Fruit fly (Drosophila melanogaster) whole organism, embryonic: Measurements from ENCODE around the gene mRpS26.

Experiments
- B-H2 ChIP-seq: fragments of 200-800 bp; sonication (Bioruptor generic); optimal IDR thresholded peaks from 2 replicates; lab custom pipeline; 2018; ENCODE audit warnings: missing biosample characterization, mild to moderate bottlenecking, missing genetic modification characterization
- CG10209 ChIP-seq: fragments of 200-800 bp; sonication (Bioruptor generic); optimal IDR thresholded peaks from 3 replicates; lab custom pipeline; 2017; ENCODE audit warnings: missing biosample characterization, mild to moderate bottlenecking, missing genetic modification characterization, missing genetic modification reagents
- CG11696 ChIP-seq: fragments of 200-800 bp; sonication (Bioruptor generic); IDR thresholded peaks from 2 replicates; pipeline ENCODE4 v1.3.6; 2022; ENCODE audit warnings: missing biosample characterization, missing genetic modification characterization
- CG12659 ChIP-seq: fragments of 200-800 bp; sonication (Bioruptor generic); optimal IDR thresholded peaks from 3 replicates; lab custom pipeline; 2017; ENCODE audit warnings: mild to moderate bottlenecking, missing biosample characterization, missing genetic modification reagents, missing genetic modification characterization
- CG13287 ChIP-seq: fragments of 200-800 bp; sonication (Bioruptor generic); IDR thresholded peaks from 2 replicates; pipeline ENCODE4 v1.3.6; 2022; ENCODE audit warnings: missing biosample characterization, missing genetic modification characterization; ENCODE audit not compliant: partially characterized antibody
- CG14667 ChIP-seq: fragments of 200-800 bp; sonication (Bioruptor generic); IDR thresholded peaks from 2 replicates; pipeline ENCODE4 v1.3.6; 2022; ENCODE audit warnings: missing biosample characterization, missing genetic modification characterization
- CG15479 ChIP-seq: fragments of 200-800 bp; sonication (Bioruptor generic); optimal IDR thresholded peaks from 3 replicates; lab custom pipeline; 2019; ENCODE audit warnings: missing biosample characterization, mild to moderate bottlenecking, missing genetic modification characterization, moderate library complexity
- CG1603 ChIP-seq: fragments of 200-800 bp; sonication (Bioruptor generic); optimal IDR thresholded peaks from 2 replicates; lab custom pipeline; 2019; ENCODE audit warnings: missing biosample characterization, mild to moderate bottlenecking, missing genetic modification characterization, moderate library complexity
- CG16815 ChIP-seq: fragments of 200-800 bp; sonication (Bioruptor generic); optimal IDR thresholded peaks from 3 replicates; lab custom pipeline; 2017; ENCODE audit warnings: missing biosample characterization, mild to moderate bottlenecking, missing genetic modification characterization
- CG2116 ChIP-seq: fragments of 200-800 bp; sonication (Bioruptor generic); optimal IDR thresholded peaks from 3 replicates; lab custom pipeline; 2018; ENCODE audit warnings: missing biosample characterization, mild to moderate bottlenecking, missing genetic modification characterization
- CG30020 ChIP-seq: fragments of 200-800 bp; optimal IDR thresholded peaks from 2 replicates; lab custom pipeline; 2019; ENCODE audit warnings: missing biosample characterization, mild to moderate bottlenecking, missing genetic modification characterization, moderate library complexity
- CG32532 ChIP-seq: fragments of 200-800 bp; sonication (Bioruptor generic); IDR thresholded peaks from 2 replicates; pipeline ENCODE4 v1.3.6; 2022; ENCODE audit warnings: missing biosample characterization, missing genetic modification characterization
- CG3281 ChIP-seq: fragments of 200-800 bp; sonication (Bioruptor generic); optimal IDR thresholded peaks from 3 replicates; lab custom pipeline; 2017; ENCODE audit warnings: missing biosample characterization, mild to moderate bottlenecking, missing genetic modification characterization
- CG34224 ChIP-seq: fragments of 200-800 bp; sonication (Bioruptor generic); IDR thresholded peaks from 3 replicates; pipeline ENCODE4 v1.3.6; 2022; ENCODE audit warnings: missing biosample characterization, missing genetic modification characterization; ENCODE audit not compliant: partially characterized antibody
- CG43689 ChIP-seq: fragments of 200-800 bp; sonication (Bioruptor generic); IDR thresholded peaks from 2 replicates; pipeline ENCODE4 v1.3.6; 2022; ENCODE audit warnings: missing biosample characterization, missing genetic modification characterization
- CG7372 ChIP-seq: fragments of 200-800 bp; sonication (Bioruptor generic); IDR thresholded peaks from 2 replicates; pipeline ENCODE4 v1.3.6; 2022; ENCODE audit warnings: missing biosample characterization, missing genetic modification characterization
- CG7839 ChIP-seq: fragments of 200-800 bp; sonication (Bioruptor generic); optimal IDR thresholded peaks from 3 replicates; lab custom pipeline; 2018; ENCODE audit warnings: missing biosample characterization, mild to moderate bottlenecking, missing genetic modification characterization, moderate library complexity
- CG8290 ChIP-seq, 3 experiments: fragments of 200-800 bp; sonication (Bioruptor generic); optimal IDR thresholded peaks; 2 replicates each; lab custom pipeline; 2016 to 2019; ENCODE audit warnings: missing biosample characterization in 3 of 3, missing genetic modification characterization in 3 of 3, mild to moderate bottlenecking in 2 of 3, moderate library complexity in 1 of 3
- CG9437 ChIP-seq: fragments of 200-800 bp; sonication (Bioruptor generic); optimal IDR thresholded peaks from 2 replicates; lab custom pipeline; 2018; ENCODE audit warnings: missing biosample characterization, mild to moderate bottlenecking, missing genetic modification characterization
- CG9797 ChIP-seq: fragments of 200-800 bp; sonication (Bioruptor generic); optimal IDR thresholded peaks from 3 replicates; lab custom pipeline; 2018; ENCODE audit warnings: missing biosample characterization, mild to moderate bottlenecking, missing genetic modification characterization
- CTCF ChIP-seq: fragments of 200-800 bp; sonication (Bioruptor generic); optimal IDR thresholded peaks from 2 replicates; lab custom pipeline; 2017; ENCODE audit warnings: missing biosample characterization, mild to moderate bottlenecking, missing genetic modification characterization, moderate library complexity
- CrebB ChIP-seq: fragments of 200-800 bp; sonication (Bioruptor generic); optimal IDR thresholded peaks from 3 replicates; lab custom pipeline; 2018; ENCODE audit warnings: missing biosample characterization, mild to moderate bottlenecking, missing genetic modification characterization
- D ChIP-seq, 2 experiments: fragments of 200-800 bp in 1 of 2; fragments of >200 bp in 1 of 2; sonication (Bioruptor generic) in 1 of 2; optimal IDR thresholded peaks; 2 replicates in 1 of 2; 3 replicates in 1 of 2; lab custom pipeline; 2017; ENCODE audit warnings: mild to moderate bottlenecking in 1 of 2, missing biosample characterization in 1 of 2, missing genetic modification characterization in 1 of 2, missing genetic modification reagents in 1 of 2
- Fer3 ChIP-seq: fragments of 200-800 bp; sonication (Bioruptor generic); optimal IDR thresholded peaks from 2 replicates; lab custom pipeline; 2018; ENCODE audit warnings: missing biosample characterization, mild to moderate bottlenecking, missing genetic modification characterization, moderate library complexity
- HLH3B ChIP-seq: fragments of 200-800 bp; sonication (Bioruptor generic); IDR thresholded peaks from 2 replicates; pipeline ENCODE4 v1.3.6; 2022; ENCODE audit warnings: missing biosample characterization, missing genetic modification characterization
- Hey ChIP-seq: fragments of 200-800 bp; sonication (Bioruptor generic); optimal IDR thresholded peaks from 3 replicates; lab custom pipeline; 2018; ENCODE audit warnings: missing biosample characterization, mild to moderate bottlenecking, missing genetic modification characterization
- HmgZ ChIP-seq: fragments of 200-800 bp; sonication (Bioruptor generic); optimal IDR thresholded peaks from 2 replicates; lab custom pipeline; 2018; ENCODE audit warnings: missing biosample characterization, mild to moderate bottlenecking, missing genetic modification characterization
- Hmr ChIP-seq: fragments of 200-800 bp; sonication (Bioruptor generic); optimal IDR thresholded peaks from 3 replicates; lab custom pipeline; 2017; ENCODE audit warnings: mild to moderate bottlenecking, missing biosample characterization, missing genetic modification reagents, missing genetic modification characterization
- Neu2 ChIP-seq: fragments of 200-800 bp; sonication (Bioruptor generic); optimal IDR thresholded peaks from 3 replicates; lab custom pipeline; 2016; ENCODE audit warnings: missing biosample characterization, missing genetic modification characterization, borderline replicate concordance
- Nf-YC ChIP-seq: fragments of 200-800 bp; optimal IDR thresholded peaks from 3 replicates; lab custom pipeline; 2019; ENCODE audit warnings: missing biosample characterization, mild to moderate bottlenecking, missing genetic modification characterization, moderate library complexity
- Opbp ChIP-seq: fragments of 200-800 bp; sonication (Bioruptor generic); IDR thresholded peaks from 3 replicates; pipeline ENCODE4 v1.3.6; 2022; ENCODE audit warnings: missing biosample characterization, missing genetic modification characterization; ENCODE audit not compliant: partially characterized antibody
- Sry-δ ChIP-seq: fragments of 200-800 bp; sonication (Bioruptor generic); optimal IDR thresholded peaks from 2 replicates; lab custom pipeline; 2016; ENCODE audit warnings: missing biosample characterization, missing genetic modification characterization
- TFAM ChIP-seq: fragments of 200-800 bp; sonication (Bioruptor generic); optimal IDR thresholded peaks from 2 replicates; lab custom pipeline; 2017; ENCODE audit warnings: missing biosample characterization, missing genetic modification characterization, inconsistent platforms
- Xrp1 ChIP-seq: fragments of 200-800 bp; sonication (Bioruptor generic); IDR thresholded peaks from 2 replicates; pipeline ENCODE4 v1.3.6; 2022; ENCODE audit warnings: missing biosample characterization, missing genetic modification characterization
- chif ChIP-seq, 2 experiments: fragments of 200-800 bp; sonication (Bioruptor generic); optimal IDR thresholded peaks; 3 replicates each; lab custom pipeline; 2016; ENCODE audit warnings: missing biosample characterization in 2 of 2, missing genetic modification characterization in 2 of 2
- chinmo ChIP-seq: fragments of 200-800 bp; sonication (Bioruptor generic); IDR thresholded peaks from 4 replicates; pipeline ENCODE4 v1.3.6; 2022; ENCODE audit warnings: missing biosample characterization, missing genetic modification characterization; ENCODE audit not compliant: partially characterized antibody
- dan ChIP-seq: fragments of 200-800 bp; sonication (Bioruptor generic); IDR thresholded peaks from 2 replicates; pipeline ENCODE4 v1.3.6; 2022; ENCODE audit warnings: missing biosample characterization, missing genetic modification characterization
- dysf ChIP-seq: fragments of 200-800 bp; sonication (Bioruptor generic); IDR thresholded peaks from 3 replicates; pipeline ENCODE4 v1.3.6; 2022; ENCODE audit warnings: missing biosample characterization, missing genetic modification characterization
- lola ChIP-seq, 3 experiments: fragments of >200 bp in 2 of 3; fragments of 200-800 bp in 1 of 3; sonication (Bioruptor generic) in 1 of 3; optimal IDR thresholded peaks; 2 replicates each; lab custom pipeline; 2017 to 2019; ENCODE audit warnings: missing biosample characterization in 3 of 3, missing genetic modification characterization in 3 of 3, mild to moderate bottlenecking in 1 of 3, moderate library complexity in 1 of 3
- mirr ChIP-seq: fragments of 200-800 bp; sonication (Bioruptor generic); optimal IDR thresholded peaks from 3 replicates; lab custom pipeline; 2018; ENCODE audit warnings: missing biosample characterization, mild to moderate bottlenecking, missing genetic modification characterization
- oc ChIP-seq: fragments of 200-800 bp; sonication (Bioruptor generic); optimal IDR thresholded peaks from 2 replicates; lab custom pipeline; 2018; ENCODE audit warnings: missing biosample characterization, mild to moderate bottlenecking, missing genetic modification characterization, moderate library complexity
- p53 ChIP-seq: fragments of 200-800 bp; sonication (Bioruptor generic); optimal IDR thresholded peaks from 2 replicates; lab custom pipeline; 2016; ENCODE audit warnings: missing biosample characterization, missing genetic modification characterization
- pzg ChIP-seq: fragments of 200-800 bp; sonication (Bioruptor generic); optimal IDR thresholded peaks from 3 replicates; lab custom pipeline; 2018; ENCODE audit warnings: missing biosample characterization, mild to moderate bottlenecking, missing genetic modification characterization, moderate library complexity
- repo ChIP-seq: fragments of 200-800 bp; sonication (Bioruptor generic); optimal IDR thresholded peaks from 2 replicates; lab custom pipeline; 2016; ENCODE audit warnings: missing biosample characterization, missing genetic modification characterization
- rib ChIP-seq: fragments of 200-800 bp; sonication (Bioruptor generic); IDR thresholded peaks from 2 replicates; pipeline ENCODE4 v1.3.6; 2022; ENCODE audit warnings: missing biosample characterization, missing genetic modification characterization
- tio ChIP-seq: fragments of 200-800 bp; sonication (Bioruptor generic); optimal IDR thresholded peaks from 2 replicates; lab custom pipeline; 2017; ENCODE audit warnings: missing biosample characterization, missing genetic modification characterization, inconsistent platforms

The mRpS26 gene

dm6 chr3L:18114038-18114926 is 7.9 kb downstream of the mRpS26 start (continued):
- TF ChIP-seq Xrp1 (peak; percentile 34; the same call in 1 of the 2 replicates), CG32532 (GFP tag; lab: Robert Waterston, UW) (peak; percentile 77), chinmo (GFP tag; lab: Robert Waterston, UW) (peak; percentile 91), CG13287 (no peak; the same call in 1 of the 2 replicates), TFAM (GFP tag; lab: Kevin White, UChicago) (no peak), HLH3B (GFP tag; lab: Robert Waterston, UW) (peak; percentile 50; the same call in 1 of the 2 replicates), CG7839 (peak; percentile 62), CG10209 (GFP tag; lab: Kevin White, UChicago) (peak; percentile 57), CG12659 (GFP tag; lab: Kevin White, UChicago) (peak; percentile 20), CG14667 (GFP tag; lab: Robert Waterston, UW) (0 out of 2 replicates have a peak, but pooled peaks have one; percentile 6), Opbp (GFP tag; lab: Robert Waterston, UW) (0 out of 3 replicates have a peak, but pooled peaks have one; percentile 21), B-H2 (GFP tag; lab: Kevin White, UChicago) (peak; percentile 6), CG43689 (GFP tag; lab: Robert Waterston, UW) (no peak), CG34224 (GFP tag; lab: Robert Waterston, UW) (no peak), CG9797 (GFP tag; lab: Kevin White, UChicago) (no peak), CG3281 (GFP tag; lab: Kevin White, UChicago) (peak; percentile 35), CG16815 (GFP tag; lab: Kevin White, UChicago) (no peak), dysf (peak; percentile 67), CTCF (peak; percentile 96), CG15479 (GFP tag; lab: Kevin White, UChicago) (no peak), CG11696 (GFP tag; lab: Robert Waterston, UW) (no peak), mirr (GFP tag; lab: Kevin White, UChicago) (peak; percentile 31), Hey (no peak), chif (GFP tag; optimal IDR thresholded peaks at IDR 0.05; lab: Kevin White, UChicago) (peak in 1 of 2 experiments; percentile 27), Nf-YC (tag; lab: Kevin White, UChicago) (no peak), D (optimal IDR thresholded peaks at IDR 0.05; lab: Kevin White, UChicago) (no peak), D (GFP tag; optimal IDR thresholded peaks at IDR 0.05; lab: Kevin White, UChicago) (no peak), oc (tag; lab: Kevin White, UChicago) (no peak), Sry-δ (GFP tag; lab: Kevin White, UChicago) (peak; percentile 24), CrebB (tag; lab: Kevin White, UChicago) (no peak), Neu2 (GFP tag; lab: Kevin White, UChicago) (no peak), HmgZ (peak; percentile 31), Fer3 (tag; lab: Kevin White, UChicago) (peak; percentile 30), CG7372 (GFP tag; lab: Robert Waterston, UW) (no peak; the same call in 1 of the 2 replicates), Hmr (peak; percentile 65), p53 (GFP tag; lab: Kevin White, UChicago) (peak; percentile 30), repo (GFP tag; lab: Kevin White, UChicago) (no peak), CG1603 (peak; percentile 37), dan (GFP tag; lab: Robert Waterston, UW) (no peak), pzg (GFP tag; lab: Kevin White, UChicago) (peak; percentile 5), tio (no peak), CG9437 (GFP tag; lab: Kevin White, UChicago) (peak; percentile 53), CG8290 (GFP tag; optimal IDR thresholded peaks at IDR 0.05; lab: Kevin White, UChicago) (peak; percentile 10), CG8290 (tag; optimal IDR thresholded peaks at IDR 0.05; lab: Kevin White, UChicago) (peak in 1 of 2 experiments; percentile 80), rib (GFP tag; lab: Robert Waterston, UW) (peak; percentile 47; the same call in 1 of the 2 replicates), CG30020 (tag; lab: Kevin White, UChicago) (no peak), lola (GFP tag; optimal IDR thresholded peaks at IDR 0.05; lab: Kevin White, UChicago) (peak in 1 of 3 experiments; percentile 10), CG2116 (GFP tag; lab: Kevin White, UChicago) (peak; percentile 20)
